Worm (Caenorhabditis elegans) whole organism, L3 larva: ENCODE measurements around the gene C26D10.6.

Experiments used
- R02D3.7 ChIP-seq: fragments of 150-350 bp; optimal IDR thresholded peaks from 2 replicates; lab custom pipeline; 2014; ENCODE audit warnings: missing biosample characterization, missing genetic modification characterization
- elt-3 ChIP-seq, 3 experiments: fragments of 150-350 bp in 1 of 3; sonication (generic microtip) in 2 of 3; optimal IDR thresholded peaks; 2 replicates in 2 of 3; 4 replicates in 1 of 3; lab custom pipeline; 2014 to 2017; ENCODE audit warnings: missing biosample characterization in 3 of 3, missing genetic modification characterization in 3 of 3
- nhr-23 ChIP-seq: fragments of 150-350 bp; optimal IDR thresholded peaks from 2 replicates; lab custom pipeline; 2014; ENCODE audit warnings: missing biosample characterization, missing genetic modification reagents, missing genetic modification characterization
- pha-4 ChIP-seq: fragments of 150-350 bp; optimal IDR thresholded peaks from 2 replicates; lab custom pipeline; 2014; ENCODE audit warnings: missing biosample characterization, missing genetic modification reagents, missing genetic modification characterization

ce11 chrII:8328820-8329339 lies 25.6 kb downstream of the C26D10.6 start, which contains the start of gene hel-1:
- TF ChIP-seq R02D3.7 = peak; percentile 62
- TF ChIP-seq elt-3 (tag; optimal IDR thresholded peaks at IDR 0.05; lab: Kevin White, UChicago) = no peak
- TF ChIP-seq nhr-23 = peak; percentile 77
- peak; percentile 96 for TF ChIP-seq pha-4 (tag; lab: Kevin White, UChicago)
